Worm (Caenorhabditis elegans) whole organism, L3 larva: Measurements from ENCODE around the gene Y73B6BL.12.

Experiments
- ceh-28 ChIP-seq: fragments of 150-350 bp; optimal IDR thresholded peaks from 2 replicates; lab custom pipeline; 2014; ENCODE audit warnings: missing biosample characterization, missing genetic modification reagents, missing genetic modification characterization
- lin-39 ChIP-seq: fragments of 150-350 bp; optimal IDR thresholded peaks from 2 replicates; lab custom pipeline; 2018; ENCODE audit warnings: missing biosample characterization, missing genetic modification reagents, missing genetic modification characterization
- snpc-4 ChIP-seq: fragments of 150-350 bp; optimal IDR thresholded peaks from 2 replicates; lab custom pipeline; 2014; ENCODE audit warnings: missing biosample characterization, missing genetic modification characterization
- zag-1 ChIP-seq: fragments of 150-350 bp; optimal IDR thresholded peaks from 2 replicates; lab custom pipeline; 2014; ENCODE audit warnings: missing biosample characterization, missing genetic modification characterization

DNA sequence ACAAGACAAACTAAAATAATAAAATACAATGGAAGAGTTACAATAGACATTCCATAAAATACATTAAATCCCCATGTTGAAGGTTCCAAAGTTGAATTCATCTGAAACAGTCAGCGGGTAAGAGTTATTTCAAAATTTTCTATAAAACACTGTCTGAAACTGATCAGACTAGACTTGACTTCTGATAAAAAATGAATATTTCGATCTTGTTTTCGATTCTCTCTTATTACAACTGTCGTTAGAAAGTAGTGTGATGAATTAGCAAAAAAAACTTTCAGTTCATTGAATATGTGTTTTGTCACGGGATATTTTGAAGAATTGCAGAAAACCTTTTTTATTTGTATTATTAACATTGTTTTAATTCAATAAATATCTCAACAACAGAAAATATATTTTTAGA, 15.5 kb downstream of the Y73B6BL.12 start, which contains the start of gene srv-26:
- no peak for TF ChIP-seq snpc-4
- no peak for TF ChIP-seq lin-39
- no peak for TF ChIP-seq ceh-28 (tag; lab: Kevin White, UChicago)
- no peak for TF ChIP-seq zag-1 (tag; lab: Kevin White, UChicago)
